Worm (Caenorhabditis elegans) whole organism, L4 larva: ENCODE data around the gene F08G12.3.

Experiments used
- F26F4.8 ChIP-seq: fragments of 200-800 bp; sonication (Bioruptor generic); conservative IDR thresholded peaks from 2 replicates; pipeline ENCODE4 v1.3.6; 2022; ENCODE audit warnings: missing genetic modification characterization, missing compliant biosample characterization
- R02D3.7 ChIP-seq: fragments of 150-350 bp; sonication (generic microtip); optimal IDR thresholded peaks from 3 replicates; lab custom pipeline; 2014; ENCODE audit warnings: missing biosample characterization, missing genetic modification characterization
- T20F7.1 ChIP-seq: fragments of 200-800 bp; sonication (Bioruptor generic); optimal IDR thresholded peaks from 2 replicates; lab custom pipeline; 2018; ENCODE audit warnings: mild to moderate bottlenecking, missing genetic modification characterization, missing compliant biosample characterization
- Y5F2A.4 ChIP-seq: fragments of 200-800 bp; sonication (Bioruptor generic); optimal IDR thresholded peaks from 2 replicates; lab custom pipeline; 2018; ENCODE audit warnings: mild to moderate bottlenecking, missing genetic modification characterization, missing compliant biosample characterization
- ZK546.5 ChIP-seq, 2 experiments: sonication (generic microtip); optimal IDR thresholded peaks; 2 replicates each; lab custom pipeline; 2017; ENCODE audit warnings: missing biosample characterization in 2 of 2, missing genetic modification characterization in 2 of 2
- aha-1 ChIP-seq: fragments of 150-350 bp; peaks from one replicate; lab custom pipeline; 2014; ENCODE audit warnings: missing biosample characterization, missing genetic modification characterization
- aly-2 ChIP-seq: sonication (generic microtip); optimal IDR thresholded peaks from 2 replicates; lab custom pipeline; 2018; ENCODE audit warnings: missing biosample characterization, missing genetic modification characterization
- arid-1 ChIP-seq: fragments of 200-800 bp; sonication (Bioruptor generic); conservative IDR thresholded peaks from 2 replicates; pipeline ENCODE4 v1.3.6; 2022; ENCODE audit warnings: missing genetic modification reagents, missing genetic modification characterization, missing compliant biosample characterization
- attf-4 ChIP-seq: sonication (generic microtip); optimal IDR thresholded peaks from 3 replicates; lab custom pipeline; 2017; ENCODE audit warnings: missing biosample characterization, missing genetic modification characterization
- ceh-32 ChIP-seq: sonication (generic microtip); optimal IDR thresholded peaks from 2 replicates; lab custom pipeline; 2016; ENCODE audit warnings: mild to moderate bottlenecking, missing genetic modification characterization, missing compliant biosample characterization; ENCODE audit not compliant: poor library complexity
- ceh-44 ChIP-seq: fragments of 200-800 bp; sonication (Bioruptor generic); IDR thresholded peaks from 2 replicates; pipeline ENCODE4 v1.3.6; 2022; ENCODE audit warnings: missing genetic modification reagents, missing genetic modification characterization, missing compliant biosample characterization
- ceh-82 ChIP-seq: sonication (generic microtip); optimal IDR thresholded peaks from 2 replicates; lab custom pipeline; 2017; ENCODE audit warnings: missing biosample characterization, missing genetic modification characterization
- daf-16 ChIP-seq, 3 experiments: sonication (generic microtip); optimal IDR thresholded peaks; 2 replicates each; lab custom pipeline; 2016 to 2017; ENCODE audit warnings: missing genetic modification characterization in 3 of 3, missing genetic modification reagents in 3 of 3, mild to moderate bottlenecking in 2 of 3, missing compliant biosample characterization in 2 of 3, missing biosample characterization in 1 of 3, moderate library complexity in 1 of 3
- daf-19 ChIP-seq: fragments of 200-800 bp; sonication (Bioruptor generic); conservative IDR thresholded peaks from 2 replicates; pipeline ENCODE4 v1.3.6; 2022; ENCODE audit warnings: missing genetic modification characterization, missing compliant biosample characterization
- dmd-6 ChIP-seq: fragments of 200-800 bp; sonication (Bioruptor generic); IDR thresholded peaks from 2 replicates; pipeline ENCODE4 v1.3.6; 2022; ENCODE audit warnings: missing genetic modification reagents, missing genetic modification characterization, missing compliant biosample characterization
- dmd-9 ChIP-seq: fragments of 200-800 bp; sonication (Bioruptor generic); IDR thresholded peaks from 2 replicates; pipeline ENCODE4 v1.3.6; 2022; ENCODE audit warnings: missing genetic modification reagents, missing genetic modification characterization, missing compliant biosample characterization
- dve-1 ChIP-seq: sonication (generic microtip); optimal IDR thresholded peaks from 2 replicates; lab custom pipeline; 2017; ENCODE audit warnings: antibody characterized with exemption, mild to moderate bottlenecking, missing genetic modification characterization, missing compliant biosample characterization; ENCODE audit not compliant: insufficient read depth
- egl-43 ChIP-seq: fragments of 200-800 bp; sonication (Bioruptor generic); IDR thresholded peaks from 2 replicates; pipeline ENCODE4 v1.3.6; 2022; ENCODE audit warnings: missing genetic modification reagents, missing genetic modification characterization, missing compliant biosample characterization
- fos-1 ChIP-seq: fragments of 150-350 bp; optimal IDR thresholded peaks from 2 replicates; lab custom pipeline; 2014; ENCODE audit warnings: missing biosample characterization, missing genetic modification characterization
- gei-8 ChIP-seq: fragments of 200-800 bp; sonication (Bioruptor generic); optimal IDR thresholded peaks from 2 replicates; lab custom pipeline; 2018; ENCODE audit warnings: mild to moderate bottlenecking, missing genetic modification characterization, missing compliant biosample characterization
- hlh-11 ChIP-seq: fragments of 200-800 bp; sonication (Bioruptor generic); optimal IDR thresholded peaks from 2 replicates; lab custom pipeline; 2018; ENCODE audit warnings: mild to moderate bottlenecking, missing genetic modification characterization, missing compliant biosample characterization
- hlh-30 ChIP-seq: sonication (generic microtip); optimal IDR thresholded peaks from 2 replicates; lab custom pipeline; 2017; ENCODE audit warnings: antibody characterized with exemption, mild to moderate bottlenecking, missing genetic modification characterization, missing compliant biosample characterization; ENCODE audit not compliant: insufficient read depth
- lir-3 ChIP-seq: sonication (generic microtip); optimal IDR thresholded peaks from 2 replicates; lab custom pipeline; 2016; ENCODE audit warnings: mild to moderate bottlenecking, missing genetic modification characterization, missing compliant biosample characterization
- mdl-1 ChIP-seq, 2 experiments: fragments of 150-350 bp in 1 of 2; sonication (generic microtip) in 1 of 2; optimal IDR thresholded peaks; 2 replicates each; lab custom pipeline; 2014 to 2017; ENCODE audit warnings: missing biosample characterization in 2 of 2, missing genetic modification characterization in 2 of 2
- mep-1 ChIP-seq: fragments of 150-350 bp; sonication (generic microtip); optimal IDR thresholded peaks from 3 replicates; lab custom pipeline; 2014; ENCODE audit warnings: missing biosample characterization, missing genetic modification characterization
- mes-2 ChIP-seq: sonication (generic microtip); optimal IDR thresholded peaks from 2 replicates; lab custom pipeline; 2016; ENCODE audit warnings: missing genotype, mild to moderate bottlenecking, missing genetic modification characterization, missing compliant biosample characterization; ENCODE audit not compliant: poor library complexity, severe bottlenecking
- mxl-2 ChIP-seq: fragments of 200-800 bp; sonication (Bioruptor generic); conservative IDR thresholded peaks from 2 replicates; pipeline ENCODE4 v1.3.6; 2022; ENCODE audit warnings: missing genetic modification reagents, missing genetic modification characterization, missing compliant biosample characterization
- mxl-3 ChIP-seq: fragments of 200-800 bp; sonication (Bioruptor generic); optimal IDR thresholded peaks from 2 replicates; lab custom pipeline; 2018; ENCODE audit warnings: mild to moderate bottlenecking, missing genetic modification characterization, missing compliant biosample characterization
- nhr-10 ChIP-seq: fragments of 150-350 bp; optimal IDR thresholded peaks from 2 replicates; lab custom pipeline; 2014; ENCODE audit warnings: missing biosample characterization, missing genetic modification characterization
- nhr-111 ChIP-seq: fragments of 200-800 bp; sonication (Bioruptor generic); optimal IDR thresholded peaks from 2 replicates; lab custom pipeline; 2018; ENCODE audit warnings: mild to moderate bottlenecking, missing genetic modification characterization, missing compliant biosample characterization
- nhr-28 ChIP-seq: fragments of 150-350 bp; optimal IDR thresholded peaks from 2 replicates; lab custom pipeline; 2014; ENCODE audit warnings: missing biosample characterization, missing genetic modification characterization
- nhr-42 ChIP-seq: fragments of 200-800 bp; sonication (Bioruptor generic); IDR thresholded peaks from 2 replicates; pipeline ENCODE4 v1.3.6; 2022; ENCODE audit warnings: missing genetic modification characterization, missing compliant biosample characterization
- nhr-76 ChIP-seq: fragments of 150-350 bp; optimal IDR thresholded peaks from 2 replicates; lab custom pipeline; 2014; ENCODE audit warnings: missing biosample characterization, missing genetic modification characterization
- pha-4 ChIP-seq, 2 experiments: fragments of 150-350 bp in 1 of 2; fragments of 200-800 bp in 1 of 2; sonication (Bioruptor generic) in 1 of 2; IDR thresholded peaks in 1 of 2; optimal IDR thresholded peaks in 1 of 2; 2 replicates each; pipeline versions ENCODE4 v1.3.6 to Lab custom; 2014 to 2022; ENCODE audit warnings: missing genetic modification characterization in 2 of 2, missing genetic modification reagents in 2 of 2, missing biosample characterization in 1 of 2, missing compliant biosample characterization in 1 of 2
- php-3 ChIP-seq: fragments of 200-800 bp; sonication (Bioruptor generic); IDR thresholded peaks from 2 replicates; pipeline ENCODE4 v1.3.6; 2022; ENCODE audit warnings: missing genetic modification reagents, missing genetic modification characterization, missing compliant biosample characterization
- pqm-1 ChIP-seq: sonication (generic microtip); optimal IDR thresholded peaks from 2 replicates; lab custom pipeline; 2017; ENCODE audit warnings: missing biosample characterization, missing genetic modification characterization
- rbr-2 ChIP-seq: sonication (generic microtip); optimal IDR thresholded peaks from 2 replicates; lab custom pipeline; 2016; ENCODE audit warnings: missing genotype, missing genetic modification characterization, missing compliant biosample characterization
- saeg-2 ChIP-seq: fragments of 200-800 bp; sonication (Bioruptor generic); IDR thresholded peaks from 2 replicates; pipeline ENCODE4 v1.3.6; 2022; ENCODE audit warnings: missing genetic modification reagents, missing genetic modification characterization, missing compliant biosample characterization
- tag-97 ChIP-seq: fragments of 200-800 bp; sonication (Bioruptor generic); IDR thresholded peaks from 2 replicates; pipeline ENCODE4 v1.3.6; 2022; ENCODE audit warnings: missing genetic modification characterization, missing compliant biosample characterization
- tra-1 ChIP-seq: fragments of 200-800 bp; sonication (Bioruptor generic); IDR thresholded peaks from 2 replicates; pipeline ENCODE4 v1.3.6; 2022; ENCODE audit warnings: missing genetic modification reagents, missing genetic modification characterization, missing compliant biosample characterization
- unc-62 ChIP-seq, 3 experiments: fragments of 150-350 bp in 1 of 3; sonication (generic microtip); optimal IDR thresholded peaks in 2 of 3; peaks in 1 of 3; 1 replicate in 1 of 3; 2 replicates in 2 of 3; lab custom pipeline; 2014 to 2017; ENCODE audit warnings: missing biosample characterization in 3 of 3, missing genetic modification characterization in 3 of 3, missing genetic modification reagents in 3 of 3, missing genotype in 1 of 3
- vab-7 ChIP-seq: fragments of 200-800 bp; sonication (Bioruptor generic); IDR thresholded peaks from 2 replicates; pipeline ENCODE4 v1.3.6; 2022; ENCODE audit warnings: missing genetic modification reagents, missing genetic modification characterization, missing compliant biosample characterization
- zfp-2 ChIP-seq: sonication (generic microtip); optimal IDR thresholded peaks from 2 replicates; lab custom pipeline; 2016; ENCODE audit warnings: mild to moderate bottlenecking, missing genetic modification characterization, missing compliant biosample characterization
- zfp-3 ChIP-seq: fragments of 200-800 bp; sonication (Bioruptor generic); conservative IDR thresholded peaks from 2 replicates; pipeline ENCODE4 v1.3.6; 2022; ENCODE audit warnings: missing genetic modification reagents, missing genetic modification characterization, missing compliant biosample characterization
- ztf-11 ChIP-seq: fragments of 150-350 bp; optimal IDR thresholded peaks from 2 replicates; lab custom pipeline; 2014; ENCODE audit warnings: missing biosample characterization, missing genetic modification characterization
- ztf-7 ChIP-seq: fragments of 150-350 bp; optimal IDR thresholded peaks from 2 replicates; lab custom pipeline; 2014; ENCODE audit warnings: missing biosample characterization, missing genetic modification characterization

F08G12.3 gene

ce11 chrX:11339375-11339924 lies 39.4 kb downstream of the F08G12.3 start, which contains the start of gene aco-1:
TSS of gene aco-1 (plus strand) at chrX:11339874.
- TF ChIP-seq tag-97 (GFP tag; lab: Robert Waterston, UW) (no peak), ztf-7 (tag; lab: Kevin White, UChicago) (no peak), ZK546.5 (tag; optimal IDR thresholded peaks at IDR 0.05; lab: Kevin White, UChicago) (no peak), nhr-10 (tag; lab: Kevin White, UChicago) (peak; percentile 39), unc-62 (GFP tag; optimal IDR thresholded peaks at IDR 0.05 in 1 of 2; lab: Kevin White, UChicago) (peak in 1 of 2 experiments; percentile 68), unc-62 (tag; optimal IDR thresholded peaks at IDR 0.05; lab: Kevin White, UChicago) (no peak), egl-43 (GFP tag; lab: Robert Waterston, UW) (no peak), F26F4.8 (GFP tag; lab: Robert Waterston, UW) (no peak), dmd-6 (GFP tag; lab: Robert Waterston, UW) (peak; percentile 53), mes-2 (tag; lab: Kevin White, UChicago) (no peak), daf-16 (GFP tag; optimal IDR thresholded peaks at IDR 0.05; lab: Kevin White, UChicago) (no peak), daf-16 (tag; optimal IDR thresholded peaks at IDR 0.05; lab: Kevin White, UChicago) (peak; percentile 72), nhr-42 (GFP tag; lab: Robert Waterston, UW) (0 out of 2 replicates have a peak, but pooled peaks have one; percentile 19), zfp-3 (GFP tag; lab: Robert Waterston, UW) (no peak), mep-1 (tag; lab: Kevin White, UChicago) (peak; percentile 27), nhr-28 (tag; lab: Kevin White, UChicago) (peak; percentile 99), nhr-76 (no peak), dve-1 (tag; lab: Kevin White, UChicago) (peak; percentile 60), aha-1 (tag; lab: Kevin White, UChicago) (peak; percentile 83), ceh-44 (GFP tag; lab: Robert Waterston, UW) (no peak), mxl-3 (GFP tag; lab: Kevin White, UChicago) (peak; percentile 14), ztf-11 (tag; lab: Kevin White, UChicago) (no peak), ceh-32 (tag; lab: Kevin White, UChicago) (no peak), pqm-1 (tag; lab: Kevin White, UChicago) (peak; percentile 16), tra-1 (GFP tag; lab: Robert Waterston, UW) (0 out of 2 replicates have a peak, but pooled peaks have one; percentile 39), hlh-30 (tag; lab: Kevin White, UChicago) (peak; percentile 11), php-3 (GFP tag; lab: Robert Waterston, UW) (0 out of 2 replicates have a peak, but pooled peaks have one; percentile 5), hlh-11 (tag; lab: Kevin White, UChicago) (peak; percentile 77), rbr-2 (tag; lab: Kevin White, UChicago) (peak; percentile 4), mdl-1 (tag; optimal IDR thresholded peaks at IDR 0.05; lab: Kevin White, UChicago) (peak in 1 of 2 experiments; percentile 13)

DNA sequence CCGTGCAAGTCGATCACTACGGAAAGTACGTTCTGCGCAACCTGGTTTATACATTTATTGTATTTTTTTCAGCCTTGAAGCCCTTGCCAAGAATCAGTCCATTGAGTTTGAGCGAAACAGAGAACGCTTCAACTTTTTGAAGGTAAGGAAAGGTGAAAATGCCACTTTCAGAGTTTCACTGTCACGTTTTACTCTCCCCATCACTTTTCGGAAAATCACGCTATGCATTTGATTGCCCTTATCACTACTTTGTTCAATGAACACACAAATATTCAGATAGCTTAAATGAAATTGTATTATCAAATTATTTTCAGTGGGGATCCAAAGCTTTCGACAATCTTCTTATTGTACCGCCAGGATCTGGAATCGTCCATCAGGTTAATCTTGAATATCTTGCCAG lies 40.4 kb downstream of the F08G12.3 start:
- TF ChIP-seq nhr-111: no peak
- no peak for TF ChIP-seq mxl-2 (GFP tag; lab: Robert Waterston, UW)
- TF ChIP-seq daf-19 (GFP tag; lab: Robert Waterston, UW): no peak
- no peak for TF ChIP-seq lir-3 (tag; lab: Kevin White, UChicago)
- TF ChIP-seq arid-1: no peak
- TF ChIP-seq attf-4 (tag; lab: Kevin White, UChicago): no peak
- TF ChIP-seq ceh-82: no peak
- TF ChIP-seq Y5F2A.4 (GFP tag; lab: Kevin White, UChicago): no peak
- TF ChIP-seq dmd-6 (GFP tag; lab: Robert Waterston, UW): 0 out of 2 replicates have a peak, but pooled peaks have one; percentile 10
- TF ChIP-seq ceh-32 (tag; lab: Kevin White, UChicago): no peak
- TF ChIP-seq T20F7.1 (GFP tag; lab: Kevin White, UChicago): no peak
- no peak for TF ChIP-seq saeg-2 (GFP tag; lab: Robert Waterston, UW)
- peak; percentile 37 for TF ChIP-seq hlh-30 (tag; lab: Kevin White, UChicago)
- TF ChIP-seq fos-1 (tag; lab: Kevin White, UChicago): no peak
- no peak for TF ChIP-seq gei-8 (GFP tag; lab: Kevin White, UChicago)
- no peak for TF ChIP-seq vab-7 (GFP tag; lab: Robert Waterston, UW)
- TF ChIP-seq aly-2 (tag; lab: Kevin White, UChicago): no peak
- TF ChIP-seq pha-4 (GFP tag; IDR thresholded peaks at IDR 0.05; lab: Robert Waterston, UW): 0 out of 2 replicates have a peak, but pooled peaks have one; percentile 18
- no peak for TF ChIP-seq pha-4 (tag; optimal IDR thresholded peaks at IDR 0.05; lab: Kevin White, UChicago)
- no peak for TF ChIP-seq dmd-9 (GFP tag; lab: Robert Waterston, UW)
- TF ChIP-seq R02D3.7 (tag; lab: Kevin White, UChicago): no peak
- no peak for TF ChIP-seq zfp-2 (tag; lab: Kevin White, UChicago)
- TF ChIP-seq hlh-11 (tag; lab: Kevin White, UChicago): peak; percentile 10
- TF ChIP-seq mxl-3 (GFP tag; lab: Kevin White, UChicago): no peak
